Worm (Caenorhabditis elegans): ENCODE data around the gene fbxa-78.

DNA sequence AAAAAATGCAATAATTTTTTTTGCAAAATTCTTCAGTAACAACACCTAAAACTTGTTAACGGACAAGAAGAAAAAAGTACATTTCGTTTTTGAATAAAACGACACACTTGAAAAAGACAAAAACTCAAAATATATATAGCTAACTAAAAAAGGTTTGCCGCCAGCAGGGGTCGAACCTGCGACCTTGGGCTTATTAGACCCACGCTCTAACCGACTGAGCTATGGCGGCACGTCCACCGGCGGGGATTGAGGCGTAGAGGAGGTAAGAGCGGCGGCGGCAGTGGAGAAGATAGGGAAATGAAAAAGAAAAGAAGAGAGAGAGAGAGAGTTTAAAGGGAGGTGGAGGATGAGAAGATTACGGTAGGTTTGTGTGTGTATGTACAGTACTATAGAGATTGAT is 40.0 kb downstream of the fbxa-78 start:
- no peak for TF ChIP-seq ahr-1 (tag; optimal IDR thresholded peaks at IDR 0.05)
- no peak for TF ChIP-seq hlh-30 (tag; optimal IDR thresholded peaks at IDR 0.05; ENCODE audit: insufficient read depth)
- TF ChIP-seq ama-1 (optimal IDR thresholded peaks at IDR 0.05) = no peak
- TF ChIP-seq rnt-1 (tag; optimal IDR thresholded peaks at IDR 0.05) = no peak
